Fruit fly (Drosophila melanogaster) whole organism: Measurements from ENCODE around the gene CG34461.

ENCODE experiments used
- Dll ChIP-seq: fragments of >200 bp; optimal IDR thresholded peaks from 2 replicates; lab custom pipeline; 2017
- pan ChIP-seq: fragments of >200 bp; optimal IDR thresholded peaks from 2 replicates; lab custom pipeline; 2017
- psq ChIP-seq: fragments of >200 bp; optimal IDR thresholded peaks from 2 replicates; lab custom pipeline; 2017

dm6 chr3L:8345182-8345581 is 19.5 kb downstream of the CG34461 start:
- TF ChIP-seq psq (no peak), pan (lab: Kevin White, UChicago) (no peak), Dll (no peak)
